Worm (Caenorhabditis elegans) whole organism, late embryonic: ENCODE measurements around the gene F34H10.3.
A peak's percentile ranks its signal among the peaks of the same experiment; 100 is the strongest.
"Not testable (repeated sequence)": the region's sequence is repeated elsewhere in the genome, so short reads cannot be mapped to it uniquely, and the experiment has no call there.

Source experiments
- C08G9.2 ChIP-seq: sonication (generic microtip); optimal IDR thresholded peaks from 2 replicates; lab custom pipeline; 2016; ENCODE audit warnings: mild to moderate bottlenecking, missing genetic modification characterization, moderate library complexity, missing compliant biosample characterization
- C38D4.7 ChIP-seq: fragments of 200-800 bp; sonication (Bioruptor generic); optimal IDR thresholded peaks from 2 replicates; lab custom pipeline; 2018; ENCODE audit warnings: mild to moderate bottlenecking, missing genetic modification characterization, moderate library complexity, missing compliant biosample characterization
- F13H6.1 ChIP-seq: sonication (generic microtip); optimal IDR thresholded peaks from 2 replicates; lab custom pipeline; 2016; ENCODE audit warnings: missing genetic modification characterization, missing compliant biosample characterization
- K02D7.2 ChIP-seq: sonication (generic microtip); optimal IDR thresholded peaks from 2 replicates; lab custom pipeline; 2017; ENCODE audit warnings: mild to moderate bottlenecking, missing genetic modification characterization, missing compliant biosample characterization
- T23F11.4 ChIP-seq: fragments of 200-800 bp; sonication (Bioruptor generic); optimal IDR thresholded peaks from 2 replicates; lab custom pipeline; 2018; ENCODE audit warnings: mild to moderate bottlenecking, missing genetic modification characterization, missing compliant biosample characterization
- Y22D7AL.16 ChIP-seq: sonication (generic microtip); optimal IDR thresholded peaks from 2 replicates; lab custom pipeline; 2016; ENCODE audit warnings: missing genetic modification characterization, missing compliant biosample characterization
- ahr-1 ChIP-seq: sonication (generic microtip); optimal IDR thresholded peaks from 2 replicates; lab custom pipeline; 2016; ENCODE audit warnings: missing genetic modification characterization, missing compliant biosample characterization
- ama-1 ChIP-seq: fragments of 150-350 bp; optimal IDR thresholded peaks from 2 replicates; lab custom pipeline; 2014
- ceh-14 ChIP-seq: sonication (generic microtip); optimal IDR thresholded peaks from 2 replicates; lab custom pipeline; 2016; ENCODE audit warnings: missing genotype, missing genetic modification characterization, missing compliant biosample characterization
- ceh-18 ChIP-seq: sonication (generic microtip); optimal IDR thresholded peaks from 2 replicates; lab custom pipeline; 2016; ENCODE audit warnings: missing genetic modification characterization, missing compliant biosample characterization
- ceh-19 ChIP-seq: fragments of 200-800 bp; sonication (Bioruptor generic); optimal IDR thresholded peaks from 2 replicates; lab custom pipeline; 2018; ENCODE audit warnings: mild to moderate bottlenecking, missing genetic modification characterization, missing compliant biosample characterization
- ceh-22 ChIP-seq: sonication (generic microtip); optimal IDR thresholded peaks from 2 replicates; lab custom pipeline; 2017; ENCODE audit warnings: missing biosample characterization, missing genetic modification characterization
- ceh-34 ChIP-seq: sonication (generic microtip); optimal IDR thresholded peaks from 2 replicates; lab custom pipeline; 2016; ENCODE audit warnings: mild to moderate bottlenecking, missing genetic modification characterization, missing compliant biosample characterization
- ceh-45 ChIP-seq: fragments of 200-800 bp; sonication (Bioruptor generic); IDR thresholded peaks from 2 replicates; pipeline ENCODE4 v1.3.6; 2022; ENCODE audit warnings: missing genetic modification reagents, missing genetic modification characterization, missing compliant biosample characterization
- ceh-48 ChIP-seq: sonication (generic microtip); optimal IDR thresholded peaks from 2 replicates; lab custom pipeline; 2016; ENCODE audit warnings: missing genetic modification characterization, inconsistent platforms, missing compliant biosample characterization
- ceh-6 ChIP-seq: fragments of 200-800 bp; sonication (Bioruptor generic); optimal IDR thresholded peaks from 2 replicates; lab custom pipeline; 2018; ENCODE audit warnings: mild to moderate bottlenecking, missing genetic modification characterization, missing compliant biosample characterization
- che-1 ChIP-seq: sonication (generic microtip); optimal IDR thresholded peaks from 2 replicates; lab custom pipeline; 2016; ENCODE audit warnings: mild to moderate bottlenecking, missing genetic modification characterization, missing compliant biosample characterization
- elt-2 ChIP-seq: sonication (generic microtip); optimal IDR thresholded peaks from 2 replicates; lab custom pipeline; 2016; ENCODE audit warnings: missing genetic modification reagents, missing genetic modification characterization, missing compliant biosample characterization
- elt-4 ChIP-seq: sonication (generic microtip); optimal IDR thresholded peaks from 2 replicates; lab custom pipeline; 2016; ENCODE audit warnings: missing genetic modification characterization, missing compliant biosample characterization
- ets-4 ChIP-seq: sonication (generic microtip); optimal IDR thresholded peaks from 2 replicates; lab custom pipeline; 2016; ENCODE audit warnings: missing genetic modification characterization, missing compliant biosample characterization
- eyg-1 ChIP-seq: sonication (generic microtip); optimal IDR thresholded peaks from 2 replicates; lab custom pipeline; 2016; ENCODE audit warnings: missing genotype, missing genetic modification characterization, missing compliant biosample characterization
- fax-1 ChIP-seq: sonication (generic microtip); optimal IDR thresholded peaks from 2 replicates; lab custom pipeline; 2016; ENCODE audit warnings: missing genotype, missing genetic modification characterization, missing compliant biosample characterization
- fkh-6 ChIP-seq: sonication (generic microtip); optimal IDR thresholded peaks from 2 replicates; lab custom pipeline; 2016; ENCODE audit warnings: missing genetic modification characterization, missing compliant biosample characterization
- gmeb-2 ChIP-seq: sonication (generic microtip); optimal IDR thresholded peaks from 2 replicates; lab custom pipeline; 2016; ENCODE audit warnings: missing genetic modification characterization, inconsistent platforms, missing compliant biosample characterization
- hlh-13 ChIP-seq: fragments of 200-800 bp; sonication (Bioruptor generic); optimal IDR thresholded peaks from 2 replicates; lab custom pipeline; 2018; ENCODE audit warnings: mild to moderate bottlenecking, missing genetic modification characterization, missing compliant biosample characterization
- hlh-15 ChIP-seq: sonication (generic microtip); optimal IDR thresholded peaks from 2 replicates; lab custom pipeline; 2016; ENCODE audit warnings: missing genetic modification characterization, missing compliant biosample characterization
- lin-11 ChIP-seq: fragments of 200-800 bp; sonication (Bioruptor generic); optimal IDR thresholded peaks from 2 replicates; lab custom pipeline; 2018; ENCODE audit warnings: mild to moderate bottlenecking, missing genetic modification characterization, missing compliant biosample characterization
- madf-2 ChIP-seq: sonication (generic microtip); optimal IDR thresholded peaks from 2 replicates; lab custom pipeline; 2017; ENCODE audit warnings: missing genetic modification characterization, missing compliant biosample characterization
- mec-3 ChIP-seq: sonication (generic microtip); optimal IDR thresholded peaks from 2 replicates; lab custom pipeline; 2016; ENCODE audit warnings: borderline replicate concordance, missing genetic modification characterization, missing compliant biosample characterization
- nfya-1 ChIP-seq: sonication (generic microtip); optimal IDR thresholded peaks from 2 replicates; lab custom pipeline; 2017; ENCODE audit warnings: missing genetic modification characterization, mild to moderate bottlenecking, missing compliant biosample characterization, antibody characterized with exemption, moderate library complexity
- nhr-11 ChIP-seq: fragments of 150-350 bp; optimal IDR thresholded peaks from 2 replicates; lab custom pipeline; 2014; ENCODE audit warnings: missing biosample characterization, missing genetic modification characterization
- nhr-232 ChIP-seq: sonication (generic microtip); optimal IDR thresholded peaks from 2 replicates; lab custom pipeline; 2016; ENCODE audit warnings: missing genetic modification characterization, missing compliant biosample characterization
- pag-3 ChIP-seq: sonication (generic microtip); optimal IDR thresholded peaks from 2 replicates; lab custom pipeline; 2016; ENCODE audit warnings: missing compliant biosample characterization, missing genetic modification characterization, borderline replicate concordance
- pat-9 ChIP-seq: fragments of 200-800 bp; sonication (Bioruptor generic); optimal IDR thresholded peaks from 2 replicates; lab custom pipeline; 2018; ENCODE audit warnings: mild to moderate bottlenecking, missing genetic modification characterization, moderate library complexity, missing compliant biosample characterization
- pax-1 ChIP-seq: fragments of 150-350 bp; optimal IDR thresholded peaks from 2 replicates; lab custom pipeline; 2014; ENCODE audit warnings: missing biosample characterization, missing genetic modification characterization
- pha-4 ChIP-seq: fragments of 150-350 bp; optimal IDR thresholded peaks from 2 replicates; lab custom pipeline; 2018; ENCODE audit warnings: missing biosample characterization, missing genetic modification reagents, missing genetic modification characterization
- pros-1 ChIP-seq: fragments of 150-350 bp; optimal IDR thresholded peaks from 2 replicates; lab custom pipeline; 2014; ENCODE audit warnings: missing biosample characterization, missing genetic modification reagents, missing genetic modification characterization
- ref-2 ChIP-seq: sonication (generic microtip); optimal IDR thresholded peaks from 2 replicates; lab custom pipeline; 2016; ENCODE audit warnings: missing genetic modification characterization, missing compliant biosample characterization
- sdc-2 ChIP-seq: sonication (generic microtip); optimal IDR thresholded peaks from 2 replicates; lab custom pipeline; 2016; ENCODE audit warnings: missing genotype, missing genetic modification characterization, missing compliant biosample characterization
- sox-4 ChIP-seq: sonication (generic microtip); optimal IDR thresholded peaks from 2 replicates; lab custom pipeline; 2017; ENCODE audit warnings: mild to moderate bottlenecking, missing genetic modification characterization, inconsistent platforms, missing compliant biosample characterization
- syd-9 ChIP-seq: sonication (generic microtip); optimal IDR thresholded peaks from 2 replicates; lab custom pipeline; 2016; ENCODE audit warnings: mild to moderate bottlenecking, missing genetic modification characterization, moderate library complexity, missing compliant biosample characterization
- tbx-2 ChIP-seq: sonication (generic microtip); optimal IDR thresholded peaks from 2 replicates; lab custom pipeline; 2016; ENCODE audit warnings: missing genetic modification characterization, missing compliant biosample characterization
- ttx-3 ChIP-seq: sonication (generic microtip); optimal IDR thresholded peaks from 2 replicates; lab custom pipeline; 2016; ENCODE audit warnings: missing genetic modification reagents, missing genetic modification characterization, missing compliant biosample characterization
- unc-86 ChIP-seq: sonication (generic microtip); optimal IDR thresholded peaks from 2 replicates; lab custom pipeline; 2016; ENCODE audit warnings: missing genetic modification characterization, missing compliant biosample characterization
- zip-5 ChIP-seq: sonication (generic microtip); optimal IDR thresholded peaks from 2 replicates; lab custom pipeline; 2016; ENCODE audit warnings: missing genetic modification characterization, missing compliant biosample characterization
- ztf-16 ChIP-seq: sonication (generic microtip); optimal IDR thresholded peaks from 2 replicates; lab custom pipeline; 2017; ENCODE audit warnings: missing genetic modification characterization, missing compliant biosample characterization

Gene F34H10.3

DNA sequence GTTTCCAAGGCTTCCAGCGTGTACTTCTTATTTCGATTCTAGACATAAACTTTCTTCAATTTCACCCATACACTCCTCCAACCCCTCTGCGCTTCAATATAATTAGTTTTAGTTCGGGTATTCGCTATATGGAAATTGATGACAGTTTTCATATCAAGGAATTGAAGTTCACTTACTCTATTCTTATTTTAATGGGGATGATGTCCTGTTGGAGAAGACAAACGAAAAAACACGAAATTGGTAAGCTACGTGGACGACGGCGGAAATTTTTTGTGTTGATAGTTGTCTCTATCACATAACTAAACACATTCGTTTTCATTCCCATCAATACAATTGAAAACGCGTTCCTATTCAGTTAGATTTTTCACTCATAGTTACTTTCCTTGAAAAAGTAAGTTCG, 551 bp upstream of the F34H10.3 start, which contains the start of gene F34H10.5:
F34H10.5 (plus strand) TSS at position 301 of the 400 bp plus-strand sequence.
- no peak for TF ChIP-seq gmeb-2

DNA sequence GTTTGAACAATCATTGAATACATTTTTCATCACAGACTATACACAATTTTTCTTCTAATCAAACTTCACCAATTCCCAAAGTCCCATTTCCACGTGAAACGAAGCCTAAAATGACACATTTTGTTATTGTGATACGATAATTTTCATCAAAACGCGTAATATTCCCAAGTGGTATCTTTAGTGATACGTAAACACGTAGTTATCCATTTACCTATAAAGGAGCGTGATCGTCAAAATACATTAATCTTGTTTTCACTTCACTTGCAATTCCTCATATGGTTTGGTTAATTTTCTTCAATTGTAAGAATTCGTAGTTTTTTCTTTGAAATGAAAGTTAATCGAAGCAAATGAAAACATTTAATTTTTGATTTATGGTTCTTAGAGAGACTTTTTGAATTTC, 5.3 kb downstream of the F34H10.3 start:
- TF ChIP-seq pros-1 (tag; lab: Kevin White, UChicago) (no peak), pat-9 (tag; lab: Kevin White, UChicago) (no peak), sdc-2 (tag; lab: Kevin White, UChicago) (no peak), ztf-16 (tag; lab: Kevin White, UChicago) (no peak), tbx-2 (tag; lab: Kevin White, UChicago) (no peak), nhr-11 (tag; lab: Kevin White, UChicago) (no peak), fax-1 (no peak), ceh-22 (tag; lab: Kevin White, UChicago) (no peak), ets-4 (tag; lab: Kevin White, UChicago) (no peak), ceh-14 (tag; lab: Kevin White, UChicago) (no peak), gmeb-2 (no peak), eyg-1 (no peak), madf-2 (tag; lab: Kevin White, UChicago) (no peak), pha-4 (tag; lab: Kevin White, UChicago) (no peak), ahr-1 (tag; lab: Kevin White, UChicago) (no peak), fkh-6 (tag; lab: Kevin White, UChicago) (no peak), ceh-34 (tag; lab: Kevin White, UChicago) (no peak), Y22D7AL.16 (tag; lab: Kevin White, UChicago) (no peak)

DNA sequence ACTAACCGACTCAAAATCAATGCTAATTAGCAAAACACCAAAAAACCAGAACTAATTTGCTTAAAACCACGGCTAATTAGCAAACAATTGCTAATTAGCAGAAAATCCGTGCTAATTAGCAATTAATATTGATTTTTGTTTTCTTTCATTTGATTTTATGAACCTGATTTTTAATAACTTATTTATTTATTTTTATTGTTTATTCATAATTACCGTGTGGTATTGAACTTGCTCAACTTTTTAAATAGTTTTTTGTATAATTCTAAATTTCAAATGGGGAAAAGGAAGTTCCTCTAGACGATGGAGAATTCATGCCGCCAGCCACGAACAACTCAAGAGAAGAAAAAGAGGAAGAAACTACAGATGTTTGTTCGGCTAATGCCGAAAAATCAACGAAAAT, 9.0 kb downstream of the F34H10.3 start, which contains the start of gene F34H10.1:
F34H10.1 (plus strand) TSS at position 301 of the 400 bp plus-strand sequence.
- TF ChIP-seq F13H6.1 (tag; lab: Kevin White, UChicago); ref-2; T23F11.4 (GFP tag; lab: Kevin White, UChicago): not testable (repeated sequence)
- TF ChIP-seq, all 69 proteins: peak for 0; not testable (repeated sequence) for 69

DNA sequence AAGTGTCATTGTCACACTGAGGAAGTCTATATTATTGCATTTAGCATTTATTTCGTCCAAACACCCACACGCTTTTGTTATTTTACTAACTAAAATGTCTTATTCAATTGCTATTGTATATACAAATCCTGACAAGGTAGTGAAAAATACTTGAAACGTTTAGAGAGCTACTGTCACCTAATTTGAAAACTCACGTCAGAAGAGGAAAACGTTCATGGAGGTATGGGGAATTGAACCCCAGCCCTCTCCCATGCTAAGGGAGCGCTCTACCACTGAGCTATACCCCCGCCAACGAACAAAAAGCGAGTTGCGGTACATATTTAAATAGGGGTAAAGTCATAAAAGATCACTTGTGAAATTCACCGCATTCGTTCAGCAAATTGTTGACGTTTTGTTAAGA, 12.2 kb downstream of the F34H10.3 start:
- TF ChIP-seq ceh-14 (tag; lab: Kevin White, UChicago), result no peak
- peak; percentile 38 for TF ChIP-seq C38D4.7 (GFP tag; lab: Kevin White, UChicago)
- no peak for TF ChIP-seq ceh-18 (tag; lab: Kevin White, UChicago)
- peak; percentile 16 for TF ChIP-seq sox-4
- TF ChIP-seq gmeb-2, result peak; percentile 13
- no peak for TF ChIP-seq fax-1
- peak; percentile 13 for TF ChIP-seq lin-11 (tag; lab: Kevin White, UChicago)
- TF ChIP-seq mec-3 (tag; lab: Kevin White, UChicago), result no peak
- peak; percentile 31 for TF ChIP-seq ttx-3 (tag; lab: Kevin White, UChicago)
- peak; percentile 5 for TF ChIP-seq madf-2 (tag; lab: Kevin White, UChicago)
- TF ChIP-seq F13H6.1 (tag; lab: Kevin White, UChicago), result no peak
- no peak for TF ChIP-seq elt-4 (tag; lab: Kevin White, UChicago)
- TF ChIP-seq unc-86 (tag; lab: Kevin White, UChicago), result no peak
- no peak for TF ChIP-seq nhr-11 (tag; lab: Kevin White, UChicago)
- TF ChIP-seq pag-3, result no peak
- TF ChIP-seq elt-2 (tag; lab: Kevin White, UChicago), result peak; percentile 54
- peak; percentile 2 for TF ChIP-seq ceh-6 (GFP tag; lab: Kevin White, UChicago)
- TF ChIP-seq sdc-2 (tag; lab: Kevin White, UChicago), result peak; percentile 22
- TF ChIP-seq pat-9 (tag; lab: Kevin White, UChicago), result peak; percentile 27
- TF ChIP-seq hlh-15 (tag; lab: Kevin White, UChicago), result peak; percentile 19
- peak; percentile 45 for TF ChIP-seq syd-9 (tag; lab: Kevin White, UChicago)
- peak; percentile 49 for TF ChIP-seq che-1 (tag; lab: Kevin White, UChicago)
- no peak for TF ChIP-seq zip-5 (tag; lab: Kevin White, UChicago)
- TF ChIP-seq K02D7.2 (tag; lab: Kevin White, UChicago), result no peak
- TF ChIP-seq ceh-48 (tag; lab: Kevin White, UChicago), result peak; percentile 4
- no peak for TF ChIP-seq pax-1 (tag; lab: Kevin White, UChicago)
- TF ChIP-seq nhr-232 (tag; lab: Kevin White, UChicago), result peak; percentile 18
- TF ChIP-seq nfya-1 (tag; lab: Kevin White, UChicago), result no peak
- peak; percentile 0 for TF ChIP-seq C08G9.2 (tag; lab: Kevin White, UChicago)
- TF ChIP-seq hlh-13 (GFP tag; lab: Kevin White, UChicago), result no peak
- TF ChIP-seq T23F11.4 (GFP tag; lab: Kevin White, UChicago), result peak; percentile 11
- peak; percentile 13 for TF ChIP-seq ceh-19 (GFP tag; lab: Kevin White, UChicago)
- peak; percentile 61 for TF ChIP-seq Y22D7AL.16 (tag; lab: Kevin White, UChicago)
- no peak for TF ChIP-seq ama-1 (lab: Kevin White, UChicago)
- TF ChIP-seq pros-1 (tag; lab: Kevin White, UChicago), result no peak
- TF ChIP-seq ceh-45 (GFP tag; lab: Robert Waterston, UW), result no peak
